Fruit fly (Drosophila melanogaster) S2 (cell line): ENCODE data around the gene CG18598.

Experiments used
- CG8478 ChIP-seq: fragments of >200 bp; optimal IDR thresholded peaks from 2 replicates; lab custom pipeline; 2018
- CTCF ChIP-seq, 2 experiments: fragments of >200 bp; optimal IDR thresholded peaks; 2 replicates each; lab custom pipeline; 2018

- TF ChIP-seq CG8478 (lab: Kevin White, UChicago), result no peak
- no peak for TF ChIP-seq CTCF (optimal IDR thresholded peaks at IDR 0.05; lab: Kevin White, UChicago)
Measured at dm6 chr3R:18251876-18252275, 961 bp downstream of the CG18598 start.
